Fruit fly (Drosophila melanogaster) whole organism, embryonic: ENCODE results near the gene neur.

Experiments
- Atf-2 ChIP-seq: fragments of 200-800 bp; sonication (Bioruptor generic); optimal IDR thresholded peaks from 2 replicates; lab custom pipeline; 2016; ENCODE audit warnings: missing biosample characterization, missing genetic modification characterization
- BtbVII ChIP-seq: fragments of 200-800 bp; sonication (Bioruptor generic); optimal IDR thresholded peaks from 3 replicates; lab custom pipeline; 2017; ENCODE audit warnings: missing biosample characterization, mild to moderate bottlenecking, missing genetic modification characterization
- CG10462 ChIP-seq: fragments of 200-800 bp; sonication (Bioruptor generic); optimal IDR thresholded peaks from 2 replicates; lab custom pipeline; 2016; ENCODE audit warnings: missing biosample characterization, missing genetic modification characterization
- CG12071 ChIP-seq: fragments of 200-800 bp; sonication (Bioruptor generic); optimal IDR thresholded peaks from 3 replicates; lab custom pipeline; 2018; ENCODE audit warnings: missing biosample characterization, mild to moderate bottlenecking, missing genetic modification characterization
- CG12299 ChIP-seq: fragments of 200-800 bp; sonication (Bioruptor generic); optimal IDR thresholded peaks from 2 replicates; lab custom pipeline; 2018; ENCODE audit warnings: missing biosample characterization, mild to moderate bottlenecking, missing genetic modification characterization
- CG12769 ChIP-seq: fragments of 200-800 bp; sonication (Bioruptor generic); optimal IDR thresholded peaks from 2 replicates; lab custom pipeline; 2019; ENCODE audit warnings: missing biosample characterization, mild to moderate bottlenecking, missing genetic modification characterization, moderate library complexity
- CG12942 ChIP-seq: fragments of 200-800 bp; sonication (Bioruptor generic); optimal IDR thresholded peaks from 3 replicates; lab custom pipeline; 2016; ENCODE audit warnings: missing biosample characterization, missing genetic modification characterization
- CG13296 ChIP-seq: fragments of 200-800 bp; sonication (Bioruptor generic); optimal IDR thresholded peaks from 3 replicates; lab custom pipeline; 2018; ENCODE audit warnings: missing biosample characterization, mild to moderate bottlenecking, missing genetic modification characterization
- CG13624 ChIP-seq: fragments of 200-800 bp; sonication (Bioruptor generic); optimal IDR thresholded peaks from 2 replicates; lab custom pipeline; 2016; ENCODE audit warnings: missing biosample characterization, missing genetic modification characterization
- CG15269 ChIP-seq: fragments of 200-800 bp; sonication (Bioruptor generic); optimal IDR thresholded peaks from 2 replicates; lab custom pipeline; 2018; ENCODE audit warnings: missing biosample characterization, mild to moderate bottlenecking, missing genetic modification characterization, moderate library complexity
- CG2120 ChIP-seq: fragments of 200-800 bp; sonication (Bioruptor generic); optimal IDR thresholded peaks from 3 replicates; lab custom pipeline; 2016; ENCODE audit warnings: missing biosample characterization, missing genetic modification characterization
- CG2202 ChIP-seq: fragments of 200-800 bp; sonication (Bioruptor generic); optimal IDR thresholded peaks from 2 replicates; lab custom pipeline; 2018; ENCODE audit warnings: missing biosample characterization, mild to moderate bottlenecking, missing genetic modification characterization
- CG2889 ChIP-seq: fragments of 200-800 bp; sonication (Bioruptor generic); IDR thresholded peaks from 3 replicates; pipeline ENCODE4 v1.3.6; 2022; ENCODE audit warnings: missing biosample characterization, missing genetic modification characterization
- CG30403 ChIP-seq: fragments of 200-800 bp; sonication (Bioruptor generic); optimal IDR thresholded peaks from 3 replicates; lab custom pipeline; 2016; ENCODE audit warnings: missing biosample characterization, missing genetic modification characterization
- CG3995 ChIP-seq: fragments of 200-800 bp; sonication (Bioruptor generic); optimal IDR thresholded peaks from 3 replicates; lab custom pipeline; 2016; ENCODE audit warnings: missing biosample characterization, missing genetic modification characterization
- CG4328 ChIP-seq: fragments of 200-800 bp; sonication (Bioruptor generic); optimal IDR thresholded peaks from 3 replicates; lab custom pipeline; 2017; ENCODE audit warnings: missing biosample characterization, missing genetic modification reagents, missing genetic modification characterization
- CG4617 ChIP-seq: fragments of 200-800 bp; sonication (Bioruptor generic); optimal IDR thresholded peaks from 3 replicates; lab custom pipeline; 2016; ENCODE audit warnings: missing biosample characterization, missing genetic modification characterization, borderline replicate concordance
- CG4707 ChIP-seq: fragments of 200-800 bp; sonication (Bioruptor generic); optimal IDR thresholded peaks from 2 replicates; lab custom pipeline; 2018; ENCODE audit warnings: missing biosample characterization, mild to moderate bottlenecking, missing genetic modification characterization, moderate library complexity
- CG6272 ChIP-seq: fragments of 200-800 bp; sonication (Bioruptor generic); IDR thresholded peaks from 2 replicates; pipeline ENCODE4 v1.3.6; 2022; ENCODE audit warnings: missing biosample characterization, missing genetic modification characterization
- CG6813 ChIP-seq: fragments of 200-800 bp; sonication (Bioruptor generic); optimal IDR thresholded peaks from 2 replicates; lab custom pipeline; 2017; ENCODE audit warnings: missing biosample characterization, missing genetic modification characterization, mild to moderate bottlenecking, moderate library complexity, missing genetic modification reagents
- CG9437 ChIP-seq: fragments of 200-800 bp; sonication (Bioruptor generic); optimal IDR thresholded peaks from 2 replicates; lab custom pipeline; 2018; ENCODE audit warnings: missing biosample characterization, mild to moderate bottlenecking, missing genetic modification characterization
- Chrac-16 ChIP-seq: fragments of 200-800 bp; sonication (Bioruptor generic); optimal IDR thresholded peaks from 3 replicates; lab custom pipeline; 2016; ENCODE audit warnings: missing biosample characterization, missing genetic modification characterization
- D ChIP-seq, 2 experiments: fragments of 200-800 bp in 1 of 2; fragments of >200 bp in 1 of 2; sonication (Bioruptor generic) in 1 of 2; optimal IDR thresholded peaks; 2 replicates in 1 of 2; 3 replicates in 1 of 2; lab custom pipeline; 2017; ENCODE audit warnings: mild to moderate bottlenecking in 1 of 2, missing biosample characterization in 1 of 2, missing genetic modification characterization in 1 of 2, missing genetic modification reagents in 1 of 2
- Dad ChIP-seq: fragments of 200-800 bp; sonication (Bioruptor generic); optimal IDR thresholded peaks from 3 replicates; lab custom pipeline; 2016; ENCODE audit warnings: missing biosample characterization, missing genetic modification characterization
- Fer2 ChIP-seq: fragments of 200-800 bp; sonication (Bioruptor generic); optimal IDR thresholded peaks from 2 replicates; lab custom pipeline; 2018; ENCODE audit warnings: missing biosample characterization, mild to moderate bottlenecking, missing genetic modification characterization, moderate library complexity
- Fer3 ChIP-seq: fragments of 200-800 bp; sonication (Bioruptor generic); optimal IDR thresholded peaks from 2 replicates; lab custom pipeline; 2018; ENCODE audit warnings: missing biosample characterization, mild to moderate bottlenecking, missing genetic modification characterization, moderate library complexity
- HmgD ChIP-seq: fragments of 200-800 bp; sonication (Bioruptor generic); optimal IDR thresholded peaks from 3 replicates; lab custom pipeline; 2016; ENCODE audit warnings: missing biosample characterization, missing genetic modification characterization
- MESR4 ChIP-seq: fragments of 200-800 bp; sonication (Bioruptor generic); optimal IDR thresholded peaks from 2 replicates; lab custom pipeline; 2018; ENCODE audit warnings: missing biosample characterization, mild to moderate bottlenecking, missing genetic modification characterization, moderate library complexity
- Myb ChIP-seq: fragments of 200-800 bp; sonication (Bioruptor generic); optimal IDR thresholded peaks from 2 replicates; lab custom pipeline; 2016; ENCODE audit warnings: missing biosample characterization, missing genetic modification characterization
- PHDP ChIP-seq: fragments of 200-800 bp; sonication (Bioruptor generic); optimal IDR thresholded peaks from 3 replicates; lab custom pipeline; 2018; ENCODE audit warnings: missing biosample characterization, mild to moderate bottlenecking, missing genetic modification characterization, moderate library complexity
- Spps ChIP-seq: fragments of 200-800 bp; sonication (Bioruptor generic); optimal IDR thresholded peaks from 2 replicates; lab custom pipeline; 2018; ENCODE audit warnings: missing biosample characterization, mild to moderate bottlenecking, missing genetic modification characterization
- Sry-β ChIP-seq: fragments of 200-800 bp; sonication (Bioruptor generic); optimal IDR thresholded peaks from 2 replicates; lab custom pipeline; 2018; ENCODE audit warnings: missing biosample characterization, mild to moderate bottlenecking, missing genetic modification characterization, moderate library complexity
- caup ChIP-seq: fragments of 200-800 bp; sonication (Bioruptor generic); optimal IDR thresholded peaks from 3 replicates; lab custom pipeline; 2017; ENCODE audit warnings: missing biosample characterization, mild to moderate bottlenecking, missing genetic modification characterization, moderate library complexity; ENCODE audit not compliant: severe bottlenecking
- crp ChIP-seq, 2 experiments: fragments of 200-800 bp; sonication (Bioruptor generic); optimal IDR thresholded peaks; 2 replicates in 1 of 2; 3 replicates in 1 of 2; lab custom pipeline; 2017; ENCODE audit warnings: missing biosample characterization in 2 of 2, missing genetic modification characterization in 2 of 2, mild to moderate bottlenecking in 1 of 2, moderate library complexity in 1 of 2
- exex ChIP-seq: fragments of 200-800 bp; sonication (Bioruptor generic); optimal IDR thresholded peaks from 4 replicates; lab custom pipeline; 2018; ENCODE audit warnings: missing biosample characterization, mild to moderate bottlenecking, missing genetic modification characterization, moderate library complexity
- fd3F ChIP-seq: fragments of 200-800 bp; sonication (Bioruptor generic); optimal IDR thresholded peaks from 2 replicates; lab custom pipeline; 2018; ENCODE audit warnings: missing biosample characterization, mild to moderate bottlenecking, missing genetic modification characterization, moderate library complexity
- gsb-n ChIP-seq: fragments of 200-800 bp; sonication (Bioruptor generic); optimal IDR thresholded peaks from 3 replicates; lab custom pipeline; 2018; ENCODE audit warnings: missing biosample characterization, mild to moderate bottlenecking, missing genetic modification characterization
- ind ChIP-seq: fragments of 200-800 bp; sonication (Bioruptor generic); optimal IDR thresholded peaks from 3 replicates; lab custom pipeline; 2016; ENCODE audit warnings: missing biosample characterization, missing genetic modification characterization
- odd ChIP-seq: fragments of 200-800 bp; sonication (Bioruptor generic); optimal IDR thresholded peaks from 2 replicates; lab custom pipeline; 2017; ENCODE audit warnings: missing biosample characterization, mild to moderate bottlenecking, missing genetic modification characterization
- scrt ChIP-seq: fragments of 200-800 bp; sonication (Bioruptor generic); optimal IDR thresholded peaks from 2 replicates; lab custom pipeline; 2018; ENCODE audit warnings: missing biosample characterization, mild to moderate bottlenecking, missing genetic modification characterization, moderate library complexity
- slou ChIP-seq: fragments of 200-800 bp; sonication (Bioruptor generic); optimal IDR thresholded peaks from 3 replicates; lab custom pipeline; 2016; ENCODE audit warnings: missing biosample characterization, missing genetic modification characterization
- sna ChIP-seq: fragments of 200-800 bp; sonication (Bioruptor generic); IDR thresholded peaks from 2 replicates; pipeline ENCODE4 v1.3.6; 2022; ENCODE audit warnings: missing biosample characterization, missing genetic modification characterization; ENCODE audit not compliant: partially characterized antibody
- sqz ChIP-seq: fragments of 200-800 bp; sonication (Bioruptor generic); optimal IDR thresholded peaks from 3 replicates; lab custom pipeline; 2018; ENCODE audit warnings: missing biosample characterization, mild to moderate bottlenecking, missing genetic modification characterization
- tio ChIP-seq: fragments of 200-800 bp; sonication (Bioruptor generic); optimal IDR thresholded peaks from 2 replicates; lab custom pipeline; 2017; ENCODE audit warnings: missing biosample characterization, missing genetic modification characterization, inconsistent platforms
- trem ChIP-seq: fragments of 200-800 bp; optimal IDR thresholded peaks from 3 replicates; lab custom pipeline; 2019; ENCODE audit warnings: missing biosample characterization, mild to moderate bottlenecking, missing genetic modification characterization, moderate library complexity
- vfl ChIP-seq: fragments of 200-800 bp; sonication (Bioruptor generic); optimal IDR thresholded peaks from 2 replicates; lab custom pipeline; 2016; ENCODE audit warnings: missing biosample characterization, missing genetic modification characterization

The neur gene

dm6 chr3R:9047561-9048465 lies 8.5 kb upstream of the neur start, which contains the start of gene Rel (continued):
- TF ChIP-seq MESR4 (peak; percentile 27), CG30403 (peak; percentile 62), CG12769 (tag; lab: Kevin White, UChicago) (peak; percentile 99), fd3F (GFP tag; lab: Kevin White, UChicago) (peak; percentile 56), Sry-β (GFP tag; lab: Kevin White, UChicago) (no peak), exex (tag; lab: Kevin White, UChicago) (peak; percentile 35), Spps (tag; lab: Kevin White, UChicago) (peak; percentile 32), vfl (GFP tag; lab: Kevin White, UChicago) (no peak), D (optimal IDR thresholded peaks at IDR 0.05; lab: Kevin White, UChicago) (no peak), D (GFP tag; optimal IDR thresholded peaks at IDR 0.05; lab: Kevin White, UChicago) (peak; percentile 70), CG13624 (GFP tag; lab: Kevin White, UChicago) (peak; percentile 81), CG2202 (tag; lab: Kevin White, UChicago) (peak; percentile 2), tio (GFP tag; lab: Kevin White, UChicago) (peak; percentile 43), sna (GFP tag; lab: Robert Waterston, UW) (no peak), CG6272 (0 out of 2 replicates have a peak, but pooled peaks have one; percentile 44), CG4617 (GFP tag; lab: Kevin White, UChicago) (peak; percentile 29), slou (GFP tag; lab: Kevin White, UChicago) (peak; percentile 23), scrt (peak; percentile 45), sqz (GFP tag; lab: Kevin White, UChicago) (peak; percentile 49), gsb-n (tag; lab: Kevin White, UChicago) (peak; percentile 72), Dad (GFP tag; lab: Kevin White, UChicago) (no peak), CG12299 (tag; lab: Kevin White, UChicago) (peak; percentile 54), Atf-2 (GFP tag; lab: Kevin White, UChicago) (no peak), CG13296 (GFP tag; lab: Kevin White, UChicago) (peak; percentile 75), CG2120 (GFP tag; lab: Kevin White, UChicago) (peak; percentile 28), CG4707 (GFP tag; lab: Kevin White, UChicago) (no peak), odd (GFP tag; lab: Kevin White, UChicago) (peak; percentile 12), Fer2 (tag; lab: Kevin White, UChicago) (peak; percentile 37), HmgD (GFP tag; lab: Kevin White, UChicago) (no peak), CG10462 (GFP tag; lab: Kevin White, UChicago) (peak; percentile 5), CG12071 (GFP tag; lab: Kevin White, UChicago) (peak; percentile 59), CG4328 (GFP tag; lab: Kevin White, UChicago) (peak; percentile 68), Fer3 (tag; lab: Kevin White, UChicago) (peak; percentile 52), Myb (GFP tag; lab: Kevin White, UChicago) (peak; percentile 73), Chrac-16 (GFP tag; lab: Kevin White, UChicago) (peak; percentile 23), CG2889 (no peak), trem (peak; percentile 77), caup (GFP tag; lab: Kevin White, UChicago) (peak; percentile 52), CG9437 (peak; percentile 97), ind (peak; percentile 43), CG15269 (peak; percentile 78), PHDP (tag; lab: Kevin White, UChicago) (peak; percentile 69), crp (GFP tag; optimal IDR thresholded peaks at IDR 0.05; lab: Kevin White, UChicago) (peak; percentile 32 to 89), BtbVII (GFP tag; lab: Kevin White, UChicago) (peak; percentile 18), CG6813 (GFP tag; lab: Kevin White, UChicago) (peak; percentile 39), CG3995 (GFP tag; lab: Kevin White, UChicago) (peak; percentile 54), CG12942 (GFP tag; lab: Kevin White, UChicago) (peak; percentile 31)
